Worm (Caenorhabditis elegans): ENCODE data around the gene pink-1.
"Not testable (repeated sequence)": the region's sequence is repeated elsewhere in the genome, so short reads cannot be mapped to it uniquely, and the experiment has no call there.

Gene pink-1

DNA sequence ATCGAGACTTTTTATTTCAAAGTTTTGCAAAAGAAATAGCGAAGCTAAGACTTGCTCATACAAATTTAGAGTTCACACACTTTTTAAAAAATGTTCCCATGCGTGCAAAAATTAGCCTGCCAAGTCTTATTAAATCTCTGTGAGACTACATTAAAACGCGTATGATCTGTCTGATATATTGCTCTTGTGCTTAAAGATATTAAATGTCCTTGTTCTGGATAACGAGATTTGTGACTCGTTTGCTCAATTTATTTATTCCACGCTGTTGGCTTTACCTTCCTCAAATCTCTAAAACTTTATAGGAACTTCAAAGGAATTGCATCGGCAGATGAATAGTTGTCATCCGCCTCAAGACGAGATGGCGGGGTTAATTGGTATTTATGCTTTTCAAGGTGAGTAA, 40.1 kb downstream of the pink-1 start, which contains the start of gene srg-69:
Gene srg-69 (plus strand): TSS at position 301 of the 400 bp plus-strand sequence.
- TF ChIP-seq nhr-11 (tag; optimal IDR thresholded peaks at IDR 0.05) (no peak), R02D3.7 (tag; optimal IDR thresholded peaks at IDR 0.05) (no peak), nhr-23 (tag; optimal IDR thresholded peaks at IDR 0.05) (no peak), tbx-2 (tag; optimal IDR thresholded peaks at IDR 0.05) (no peak), ceh-82 (tag; optimal IDR thresholded peaks at IDR 0.05) (no peak)

ce11 chrII:5353642-5354041, 41.9 kb downstream of the pink-1 start:
- no peak for TF ChIP-seq lin-15B (tag; optimal IDR thresholded peaks at IDR 0.05)
- TF ChIP-seq elt-3 (tag; optimal IDR thresholded peaks at IDR 0.05) = no peak
- no peak for TF ChIP-seq nhr-77 (tag; optimal IDR thresholded peaks at IDR 0.05)
- TF ChIP-seq nhr-43 (tag; optimal IDR thresholded peaks at IDR 0.05; ENCODE audit: poor library complexity, severe bottlenecking) = peak; percentile 70
- TF ChIP-seq elt-1 (tag; optimal IDR thresholded peaks at IDR 0.05) = no peak
- TF ChIP-seq elt-2 (tag; optimal IDR thresholded peaks at IDR 0.05) = peak; percentile 37
- TF ChIP-seq ceh-16 (tag; optimal IDR thresholded peaks at IDR 0.05) = no peak
- TF ChIP-seq lsy-12 (tag; optimal IDR thresholded peaks at IDR 0.05) = peak; percentile 70
- TF ChIP-seq unc-39 (tag; optimal IDR thresholded peaks at IDR 0.05) = no peak

DNA sequence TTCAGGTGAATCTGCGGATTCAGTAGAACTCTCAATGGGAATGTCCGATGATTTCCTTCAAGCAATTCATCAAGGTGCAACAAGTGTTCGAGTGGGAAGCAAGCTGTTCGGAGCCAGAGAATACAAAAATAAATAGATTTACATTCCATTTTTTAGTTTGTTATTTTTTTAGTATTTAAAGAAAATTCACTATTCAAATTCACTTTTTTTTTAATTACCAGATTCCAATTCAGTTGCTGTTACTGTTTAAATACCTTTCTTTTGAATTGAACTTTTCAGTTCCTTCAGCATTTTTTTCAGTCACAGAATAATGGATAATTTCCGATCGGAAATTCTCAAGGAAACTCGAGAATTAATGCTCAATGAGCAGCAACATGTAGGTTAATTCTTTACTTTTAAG, 43.7 kb downstream of the pink-1 start, which contains the start of gene F09E5.7:
Gene F09E5.7 (plus strand): TSS at position 301 of the 400 bp plus-strand sequence.
- TF ChIP-seq nhr-12 (tag; optimal IDR thresholded peaks at IDR 0.05) = no peak
- TF ChIP-seq nhr-28 (tag; optimal IDR thresholded peaks at IDR 0.05) = no peak
- no peak for TF ChIP-seq zag-1 (tag; optimal IDR thresholded peaks at IDR 0.05)
- TF ChIP-seq R02D3.7 (tag; optimal IDR thresholded peaks at IDR 0.05) = no peak
- TF ChIP-seq nhr-237 (tag; optimal IDR thresholded peaks at IDR 0.05) = no peak
- no peak for TF ChIP-seq sea-2 (GFP tag; optimal IDR thresholded peaks at IDR 0.05)
- TF ChIP-seq elt-3 (tag; optimal IDR thresholded peaks at IDR 0.05) = no peak
- TF ChIP-seq jun-1 (tag; optimal IDR thresholded peaks at IDR 0.05) = no peak
- TF ChIP-seq lin-15B (tag; optimal IDR thresholded peaks at IDR 0.05) = no peak
- no peak for TF ChIP-seq elt-1 (tag; optimal IDR thresholded peaks at IDR 0.05)
- TF ChIP-seq tbx-2 (tag; optimal IDR thresholded peaks at IDR 0.05) = no peak
- TF ChIP-seq nfya-1 (tag; optimal IDR thresholded peaks at IDR 0.05; ENCODE audit: insufficient read depth) = no peak

DNA sequence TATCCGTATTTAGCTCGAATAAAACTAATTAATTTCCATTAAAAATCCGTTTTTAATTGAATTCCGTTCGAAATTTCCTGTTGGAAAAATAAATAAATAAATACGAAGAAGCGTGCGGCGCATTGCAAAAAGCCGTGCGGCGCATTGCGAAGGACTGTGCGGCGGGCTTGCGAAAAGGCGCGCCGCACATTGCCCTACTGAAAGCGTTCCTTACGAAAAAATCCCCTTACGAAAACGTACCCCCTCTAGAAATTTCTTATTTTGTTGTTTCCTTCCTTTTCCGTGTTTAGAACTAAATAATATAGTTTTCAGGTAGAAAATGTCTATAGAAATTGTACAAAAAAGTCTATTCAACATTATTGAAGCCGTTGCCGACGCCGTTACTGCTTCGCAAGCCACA, 45.1 kb downstream of the pink-1 start, which contains the start of gene F09E5.8:
Gene F09E5.8 (plus strand): TSS at position 313 of the 400 bp plus-strand sequence.
- TF ChIP-seq lin-15B, ceh-16, ceh-28 (tag; optimal IDR thresholded peaks at IDR 0.05): not testable (repeated sequence)

- TF ChIP-seq pha-4 (tag; optimal IDR thresholded peaks at IDR 0.05) = peak; percentile 72
- peak; percentile 47 for TF ChIP-seq lin-15B (tag; optimal IDR thresholded peaks at IDR 0.05)
- peak; percentile 19 for TF ChIP-seq ceh-82 (tag; optimal IDR thresholded peaks at IDR 0.05)
- peak; percentile 43 for TF ChIP-seq nhr-43 (tag; optimal IDR thresholded peaks at IDR 0.05; ENCODE audit: poor library complexity, severe bottlenecking)
- TF ChIP-seq ceh-28 (tag; optimal IDR thresholded peaks at IDR 0.05) = peak; percentile 42
- TF ChIP-seq elt-2 (tag; optimal IDR thresholded peaks at IDR 0.05) = peak; percentile 62
- TF ChIP-seq egl-5 (tag; optimal IDR thresholded peaks at IDR 0.05) = peak; percentile 11
- TF ChIP-seq nhr-23 (tag; optimal IDR thresholded peaks at IDR 0.05) = peak; percentile 74
- peak; percentile 52 for TF ChIP-seq lin-39 (tag; optimal IDR thresholded peaks at IDR 0.05)
- peak; percentile 31 for TF ChIP-seq jun-1 (tag; optimal IDR thresholded peaks at IDR 0.05)
- TF ChIP-seq nhr-25 (tag; optimal IDR thresholded peaks at IDR 0.05) = peak; percentile 57
- peak; percentile 61 for TF ChIP-seq R02D3.7 (tag; optimal IDR thresholded peaks at IDR 0.05)
- peak; percentile 74 for TF ChIP-seq nfya-1 (tag; optimal IDR thresholded peaks at IDR 0.05; ENCODE audit: insufficient read depth)
These were observed 49.1 kb downstream of the pink-1 start for ce11 chrII:5346350-5346749.

- TF ChIP-seq lin-15B (tag; optimal IDR thresholded peaks at IDR 0.05) = no peak
- no peak for TF ChIP-seq fkh-2 (tag; optimal IDR thresholded peaks at IDR 0.05)
- TF ChIP-seq R02D3.7 (tag; optimal IDR thresholded peaks at IDR 0.05) = no peak
- no peak for TF ChIP-seq zag-1 (tag; optimal IDR thresholded peaks at IDR 0.05)
- no peak for TF ChIP-seq ZK546.5 (tag; optimal IDR thresholded peaks at IDR 0.05)
- no peak for TF ChIP-seq daf-12 (tag; optimal IDR thresholded peaks at IDR 0.05)
- no peak for TF ChIP-seq nhr-237 (tag; optimal IDR thresholded peaks at IDR 0.05)
- TF ChIP-seq elt-2 (tag; optimal IDR thresholded peaks at IDR 0.05) = no peak
- TF ChIP-seq eor-1 (tag; optimal IDR thresholded peaks at IDR 0.05) = no peak
- TF ChIP-seq lin-39 (tag; optimal IDR thresholded peaks at IDR 0.05) = no peak
- TF ChIP-seq hmg-11 (tag; optimal IDR thresholded peaks at IDR 0.05) = no peak
These were observed 50.7 kb downstream of the pink-1 start, which contains the start of gene F09E5.14 for ce11 chrII:5344775-5345174. Gene F09E5.14 (minus strand): TSS chrII:5344875.
